Worm (Caenorhabditis elegans) whole organism, L1 larva: ENCODE results near the gene csq-1.

Experiments
- C34B4.2 ChIP-seq: sonication (generic microtip); optimal IDR thresholded peaks from 2 replicates; lab custom pipeline; 2017; ENCODE audit warnings: mild to moderate bottlenecking, missing genetic modification characterization, missing compliant biosample characterization
- Y116A8C.19 ChIP-seq: sonication (generic microtip); optimal IDR thresholded peaks from 2 replicates; lab custom pipeline; 2016; ENCODE audit warnings: missing compliant biosample characterization, missing genetic modification characterization, borderline replicate concordance
- alr-1 ChIP-seq: fragments of 200-800 bp; sonication (Bioruptor generic); optimal IDR thresholded peaks from 2 replicates; lab custom pipeline; 2018; ENCODE audit warnings: borderline replicate concordance, mild to moderate bottlenecking, missing genetic modification characterization, missing compliant biosample characterization
- aly-2 ChIP-seq: fragments of 150-350 bp; optimal IDR thresholded peaks from 2 replicates; lab custom pipeline; 2014; ENCODE audit warnings: missing biosample characterization, missing genetic modification characterization
- ama-1 ChIP-seq: fragments of 150-350 bp; optimal IDR thresholded peaks from 2 replicates; lab custom pipeline; 2014
- blmp-1 ChIP-seq: fragments of 150-350 bp; optimal IDR thresholded peaks from 2 replicates; lab custom pipeline; 2014; ENCODE audit warnings: missing biosample characterization, missing genetic modification characterization
- ceh-63 ChIP-seq: fragments of 200-800 bp; sonication (Bioruptor generic); optimal IDR thresholded peaks from 2 replicates; lab custom pipeline; 2018; ENCODE audit warnings: mild to moderate bottlenecking, missing genetic modification characterization, missing compliant biosample characterization
- ceh-8 ChIP-seq: fragments of 200-800 bp; sonication (Bioruptor generic); optimal IDR thresholded peaks from 2 replicates; lab custom pipeline; 2018; ENCODE audit warnings: mild to moderate bottlenecking, missing genetic modification characterization, moderate library complexity, missing compliant biosample characterization
- ceh-82 ChIP-seq, 3 experiments: fragments of 150-350 bp in 1 of 3; sonication (generic microtip) in 2 of 3; optimal IDR thresholded peaks; 2 replicates each; lab custom pipeline; 2014 to 2017; ENCODE audit warnings: missing biosample characterization in 3 of 3, missing genetic modification characterization in 3 of 3
- ceh-88 ChIP-seq: fragments of 200-800 bp; sonication (Bioruptor generic); IDR thresholded peaks from 2 replicates; pipeline ENCODE4 v1.3.6; 2022; ENCODE audit warnings: missing genetic modification characterization, missing compliant biosample characterization
- ceh-90 ChIP-seq: sonication (generic microtip); optimal IDR thresholded peaks from 2 replicates; lab custom pipeline; 2016; ENCODE audit warnings: missing genetic modification characterization, missing compliant biosample characterization
- ces-1 ChIP-seq: fragments of 150-350 bp; optimal IDR thresholded peaks from 2 replicates; lab custom pipeline; 2014; ENCODE audit warnings: missing biosample characterization, missing genetic modification reagents, missing genetic modification characterization
- dpl-1 ChIP-seq, 3 experiments: fragments of 150-350 bp in 2 of 3; sonication (generic microtip) in 1 of 3; optimal IDR thresholded peaks; 2 replicates each; lab custom pipeline; 2014 to 2017; ENCODE audit warnings: missing biosample characterization in 3 of 3, missing genetic modification characterization in 3 of 3, missing genetic modification reagents in 3 of 3
- dsc-1 ChIP-seq: sonication (generic microtip); optimal IDR thresholded peaks from 2 replicates; lab custom pipeline; 2016; ENCODE audit warnings: mild to moderate bottlenecking, missing genetic modification characterization, missing compliant biosample characterization
- egl-27 ChIP-seq, 2 experiments: fragments of 150-350 bp in 1 of 2; sonication (generic microtip); optimal IDR thresholded peaks; 3 replicates each; lab custom pipeline; 2017 to 2018; ENCODE audit warnings: missing biosample characterization in 2 of 2, missing genetic modification characterization in 2 of 2, missing genetic modification reagents in 2 of 2
- elt-3 ChIP-seq, 6 experiments: fragments of 150-350 bp in 1 of 6; sonication (generic microtip); optimal IDR thresholded peaks; 2 replicates each; lab custom pipeline; 2017 to 2018; ENCODE audit warnings: missing biosample characterization in 6 of 6, missing genetic modification characterization in 6 of 6, inconsistent platforms in 1 of 6
- fkh-4 ChIP-seq: sonication (generic microtip); optimal IDR thresholded peaks from 2 replicates; lab custom pipeline; 2016; ENCODE audit warnings: missing compliant biosample characterization, missing genetic modification characterization, borderline replicate concordance
- grh-1 ChIP-seq: fragments of 200-800 bp; sonication (Bioruptor generic); IDR thresholded peaks from 2 replicates; pipeline ENCODE4 v1.3.6; 2022; ENCODE audit warnings: missing genetic modification reagents, missing genetic modification characterization, missing compliant biosample characterization
- isw-1 ChIP-seq: fragments of 200-800 bp; sonication (Bioruptor generic); IDR thresholded peaks from 2 replicates; pipeline ENCODE4 v1.3.6; 2022; ENCODE audit warnings: missing genetic modification characterization, missing compliant biosample characterization
- lin-14 ChIP-seq: fragments of 200-800 bp; sonication (Bioruptor generic); optimal IDR thresholded peaks from 2 replicates; lab custom pipeline; 2018; ENCODE audit warnings: mild to moderate bottlenecking, missing genetic modification characterization, moderate library complexity, missing compliant biosample characterization
- lin-35 ChIP-seq, 2 experiments: fragments of 150-350 bp; optimal IDR thresholded peaks; 2 replicates each; lab custom pipeline; 2014; ENCODE audit warnings: missing biosample characterization in 2 of 2, missing genetic modification characterization in 2 of 2, missing genetic modification reagents in 2 of 2
- lir-3 ChIP-seq: sonication (generic microtip); optimal IDR thresholded peaks from 2 replicates; lab custom pipeline; 2016; ENCODE audit warnings: mild to moderate bottlenecking, missing genetic modification characterization, moderate library complexity, missing compliant biosample characterization; ENCODE audit not compliant: poor library complexity
- lsy-2 ChIP-seq, 2 experiments: fragments of 150-350 bp; optimal IDR thresholded peaks; 2 replicates each; lab custom pipeline; 2014; ENCODE audit warnings: missing biosample characterization in 2 of 2, missing genetic modification characterization in 2 of 2
- mab-9 ChIP-seq: fragments of 200-800 bp; sonication (Bioruptor generic); IDR thresholded peaks from 2 replicates; pipeline ENCODE4 v1.3.6; 2022; ENCODE audit warnings: missing genetic modification reagents, missing genetic modification characterization, missing compliant biosample characterization
- mdl-1 ChIP-seq, 2 experiments: fragments of 150-350 bp; optimal IDR thresholded peaks; 2 replicates each; lab custom pipeline; 2014 to 2017; ENCODE audit warnings: missing biosample characterization in 2 of 2, missing genetic modification characterization in 2 of 2, inconsistent platforms in 1 of 2
- mef-2 ChIP-seq: fragments of 150-350 bp; optimal IDR thresholded peaks from 2 replicates; lab custom pipeline; 2014; ENCODE audit warnings: missing biosample characterization, missing genetic modification characterization
- nhr-19 ChIP-seq: fragments of 200-800 bp; sonication (Bioruptor generic); conservative IDR thresholded peaks from 2 replicates; pipeline ENCODE4 v1.3.6; 2022; ENCODE audit warnings: missing genetic modification characterization, missing compliant biosample characterization
- nhr-28 ChIP-seq: fragments of 150-350 bp; optimal IDR thresholded peaks from 2 replicates; lab custom pipeline; 2014; ENCODE audit warnings: missing biosample characterization, missing genetic modification characterization
- nhr-71 ChIP-seq: sonication (generic microtip); optimal IDR thresholded peaks from 2 replicates; lab custom pipeline; 2016; ENCODE audit warnings: mild to moderate bottlenecking, missing genetic modification characterization, moderate library complexity, missing compliant biosample characterization
- nhr-84 ChIP-seq: sonication (generic microtip); optimal IDR thresholded peaks from 2 replicates; lab custom pipeline; 2017; ENCODE audit warnings: missing biosample characterization, missing genetic modification characterization
- nhr-85 ChIP-seq: sonication (generic microtip); peaks from one replicate; lab custom pipeline; 2016; ENCODE audit warnings: missing genetic modification characterization, inconsistent platforms, missing compliant biosample characterization
- pag-3 ChIP-seq: sonication (generic microtip); optimal IDR thresholded peaks from 2 replicates; lab custom pipeline; 2017; ENCODE audit warnings: missing genetic modification characterization, mild to moderate bottlenecking, missing compliant biosample characterization, antibody characterized with exemption, borderline replicate concordance; ENCODE audit not compliant: insufficient read depth
- rnt-1 ChIP-seq: sonication (generic microtip); optimal IDR thresholded peaks from 2 replicates; lab custom pipeline; 2016; ENCODE audit warnings: mild to moderate bottlenecking, missing genetic modification characterization, moderate library complexity, missing compliant biosample characterization
- skn-1 ChIP-seq: fragments of 150-350 bp; optimal IDR thresholded peaks from 2 replicates; lab custom pipeline; 2014; ENCODE audit warnings: missing biosample characterization, missing genetic modification characterization
- snpc-4 ChIP-seq: fragments of 150-350 bp; optimal IDR thresholded peaks from 2 replicates; lab custom pipeline; 2014; ENCODE audit warnings: missing biosample characterization, missing genetic modification characterization
- snu-23 ChIP-seq: sonication (generic microtip); optimal IDR thresholded peaks from 2 replicates; lab custom pipeline; 2016; ENCODE audit warnings: missing genetic modification characterization, missing compliant biosample characterization
- sox-4 ChIP-seq: sonication (generic microtip); optimal IDR thresholded peaks from 2 replicates; lab custom pipeline; 2016; ENCODE audit warnings: missing genetic modification characterization, missing compliant biosample characterization
- sptf-1 ChIP-seq: fragments of 150-350 bp; optimal IDR thresholded peaks from 2 replicates; lab custom pipeline; 2014; ENCODE audit warnings: missing biosample characterization, missing genetic modification characterization
- swsn-7 ChIP-seq: sonication (generic microtip); optimal IDR thresholded peaks from 2 replicates; lab custom pipeline; 2016; ENCODE audit warnings: missing genetic modification characterization, missing compliant biosample characterization
- tlp-1 ChIP-seq: fragments of 150-350 bp; optimal IDR thresholded peaks from 2 replicates; lab custom pipeline; 2014; ENCODE audit warnings: missing biosample characterization, missing genetic modification characterization
- vab-15 ChIP-seq: sonication (generic microtip); optimal IDR thresholded peaks from 2 replicates; lab custom pipeline; 2017; ENCODE audit warnings: missing genotype, mild to moderate bottlenecking, missing genetic modification characterization, missing compliant biosample characterization
- xbp-1 ChIP-seq: sonication (generic microtip); optimal IDR thresholded peaks from 2 replicates; lab custom pipeline; 2016; ENCODE audit warnings: missing genetic modification characterization, missing compliant biosample characterization
- ztf-11 ChIP-seq, 2 experiments: sonication (generic microtip); optimal IDR thresholded peaks; 2 replicates each; lab custom pipeline; 2016 to 2017; ENCODE audit warnings: missing genetic modification characterization in 2 of 2, missing biosample characterization in 1 of 2, missing compliant biosample characterization in 1 of 2

The csq-1 gene

ce11 chrX:14639941-14640340, 44.7 kb upstream of the csq-1 start (continued):
- TF ChIP-seq swsn-7 (tag; lab: Kevin White, UChicago) (peak; percentile 45), vab-15 (tag; lab: Kevin White, UChicago) (no peak)
- TF ChIP-seq, all 84 proteins: peak for 23

- no peak for TF ChIP-seq nhr-85
- TF ChIP-seq aly-2 (tag; lab: Kevin White, UChicago), result no peak
- TF ChIP-seq ama-1 (lab: Kevin White, UChicago), result no peak
- TF ChIP-seq mab-9 (GFP tag; lab: Robert Waterston, UW), result no peak
- TF ChIP-seq pag-3 (tag; lab: Kevin White, UChicago), result no peak
- TF ChIP-seq sptf-1 (tag; lab: Kevin White, UChicago), result no peak
- no peak for TF ChIP-seq ceh-90 (tag; lab: Kevin White, UChicago)
- TF ChIP-seq nhr-19 (GFP tag; lab: Robert Waterston, UW), result no peak
- TF ChIP-seq fkh-4 (tag; lab: Kevin White, UChicago), result no peak
These were observed 39.3 kb upstream of the csq-1 start, which contains the start of gene F54E4.4 for ce11 chrX:14645392-14645791. Gene F54E4.4 (minus strand): TSS chrX:14645492.

- TF ChIP-seq nhr-28 (tag; lab: Kevin White, UChicago) (no peak), lin-14 (GFP tag; lab: Kevin White, UChicago) (peak; percentile 69), ceh-8 (GFP tag; lab: Kevin White, UChicago) (peak; percentile 74), ces-1 (GFP tag; lab: Kevin White, UChicago) (peak; percentile 46), mab-9 (GFP tag; lab: Robert Waterston, UW) (no peak), ceh-88 (GFP tag; lab: Robert Waterston, UW) (no peak), dsc-1 (tag; lab: Kevin White, UChicago) (peak; percentile 36), egl-27 (tag; optimal IDR thresholded peaks at IDR 0.05; lab: Kevin White, UChicago) (no peak), C34B4.2 (no peak)
- TF ChIP-seq, all 84 proteins: peak for 4
These were observed 35.5 kb upstream of the csq-1 start for ce11 chrX:14649224-14649623.

- TF ChIP-seq sox-4 (tag; lab: Kevin White, UChicago) (no peak), tlp-1 (no peak), mdl-1 (tag; optimal IDR thresholded peaks at IDR 0.05; lab: Kevin White, UChicago) (no peak), lin-35 (GFP tag; optimal IDR thresholded peaks at IDR 0.05; lab: Kevin White, UChicago) (no peak), grh-1 (GFP tag; lab: Robert Waterston, UW) (no peak), nhr-84 (tag; lab: Kevin White, UChicago) (no peak), ztf-11 (tag; optimal IDR thresholded peaks at IDR 0.05; lab: Kevin White, UChicago) (no peak)
These were observed 32.6 kb upstream of the csq-1 start for ce11 chrX:14652058-14652457.

- TF ChIP-seq ceh-82 (tag; optimal IDR thresholded peaks at IDR 0.05; lab: Kevin White, UChicago), result no peak
- TF ChIP-seq tlp-1, result no peak
- TF ChIP-seq ztf-11 (tag; optimal IDR thresholded peaks at IDR 0.05; lab: Kevin White, UChicago), result no peak
- no peak for TF ChIP-seq elt-3 (tag; optimal IDR thresholded peaks at IDR 0.05; lab: Kevin White, UChicago)
- no peak for TF ChIP-seq isw-1 (GFP tag; lab: Robert Waterston, UW)
- TF ChIP-seq snu-23 (GFP tag; lab: Kevin White, UChicago), result peak; percentile 28
- TF ChIP-seq xbp-1 (tag; lab: Kevin White, UChicago), result no peak
- no peak for TF ChIP-seq mef-2 (tag; lab: Kevin White, UChicago)
- TF ChIP-seq rnt-1 (tag; lab: Kevin White, UChicago), result peak; percentile 68
- peak; percentile 18; the same call in 1 of the 2 replicates for TF ChIP-seq nhr-19 (GFP tag; lab: Robert Waterston, UW)
- TF ChIP-seq lir-3 (tag; lab: Kevin White, UChicago), result no peak
- TF ChIP-seq lin-14 (GFP tag; lab: Kevin White, UChicago), result peak; percentile 75
- TF ChIP-seq lsy-2 (tag; optimal IDR thresholded peaks at IDR 0.05; lab: Kevin White, UChicago), result no peak
- no peak for TF ChIP-seq blmp-1 (tag; lab: Kevin White, UChicago)
- no peak for TF ChIP-seq ceh-90 (tag; lab: Kevin White, UChicago)
- TF ChIP-seq skn-1 (tag; lab: Kevin White, UChicago), result no peak
- no peak for TF ChIP-seq grh-1 (GFP tag; lab: Robert Waterston, UW)
- peak in 1 of 2 experiments; percentile 2 for TF ChIP-seq mdl-1 (tag; optimal IDR thresholded peaks at IDR 0.05; lab: Kevin White, UChicago)
- TF ChIP-seq nhr-84 (tag; lab: Kevin White, UChicago), result no peak
- no peak for TF ChIP-seq sox-4 (tag; lab: Kevin White, UChicago)
- no peak for TF ChIP-seq ceh-63 (GFP tag; lab: Kevin White, UChicago)
- no peak for TF ChIP-seq dpl-1 (GFP tag; optimal IDR thresholded peaks at IDR 0.05; lab: Kevin White, UChicago)
- no peak for TF ChIP-seq alr-1 (tag; lab: Kevin White, UChicago)
- TF ChIP-seq nhr-71 (tag; lab: Kevin White, UChicago), result peak; percentile 52
- TF ChIP-seq Y116A8C.19 (tag; lab: Kevin White, UChicago), result no peak
- no peak for TF ChIP-seq snpc-4 (tag; lab: Kevin White, UChicago)
- no peak for TF ChIP-seq C34B4.2
These were observed 31.2 kb upstream of the csq-1 start for ce11 chrX:14653486-14653885.
